Fruit fly (Drosophila melanogaster) whole organism, embryonic: Measurements from ENCODE around the gene Vha36-3.

Experiments used
- Bgb ChIP-seq: fragments of 200-800 bp; sonication (Bioruptor generic); IDR thresholded peaks from 2 replicates; pipeline ENCODE4 v1.3.6; 2022; ENCODE audit warnings: missing biosample characterization, missing genetic modification characterization; ENCODE audit not compliant: partially characterized antibody
- CG10462 ChIP-seq: fragments of 200-800 bp; sonication (Bioruptor generic); optimal IDR thresholded peaks from 2 replicates; lab custom pipeline; 2016; ENCODE audit warnings: missing biosample characterization, missing genetic modification characterization
- CG11560 ChIP-seq: fragments of 200-800 bp; sonication (Bioruptor generic); IDR thresholded peaks from 3 replicates; pipeline ENCODE4 v1.3.6; 2022; ENCODE audit warnings: missing biosample characterization, missing genetic modification characterization
- CG13894 ChIP-seq: fragments of 200-800 bp; sonication (Bioruptor generic); optimal IDR thresholded peaks from 3 replicates; lab custom pipeline; 2018; ENCODE audit warnings: missing biosample characterization, mild to moderate bottlenecking, missing genetic modification characterization, moderate library complexity
- CG14710 ChIP-seq: fragments of 200-800 bp; sonication (Bioruptor generic); optimal IDR thresholded peaks from 3 replicates; lab custom pipeline; 2019; ENCODE audit warnings: missing biosample characterization, mild to moderate bottlenecking, missing genetic modification characterization, moderate library complexity
- CG15514 ChIP-seq: fragments of 200-800 bp; sonication (Bioruptor generic); optimal IDR thresholded peaks from 3 replicates; lab custom pipeline; 2017; ENCODE audit warnings: missing biosample characterization, missing genetic modification characterization, mild to moderate bottlenecking, moderate library complexity, missing genetic modification reagents
- CG17612 ChIP-seq: fragments of 200-800 bp; sonication (Bioruptor generic); IDR thresholded peaks from 2 replicates; pipeline ENCODE4 v1.3.6; 2022; ENCODE audit warnings: missing biosample characterization, missing genetic modification characterization
- CG1792 ChIP-seq: fragments of 200-800 bp; sonication (Bioruptor generic); optimal IDR thresholded peaks from 2 replicates; lab custom pipeline; 2016; ENCODE audit warnings: missing biosample characterization, missing genetic modification characterization
- CG34376 ChIP-seq: fragments of 200-800 bp; sonication (Bioruptor generic); optimal IDR thresholded peaks from 2 replicates; lab custom pipeline; 2018; ENCODE audit warnings: missing biosample characterization, mild to moderate bottlenecking, missing genetic modification characterization
- CG6254 ChIP-seq: fragments of 200-800 bp; sonication (Bioruptor generic); optimal IDR thresholded peaks from 3 replicates; lab custom pipeline; 2017; ENCODE audit warnings: mild to moderate bottlenecking, missing biosample characterization, missing genetic modification reagents, missing genetic modification characterization
- CG6683 ChIP-seq: fragments of 200-800 bp; sonication (Bioruptor generic); optimal IDR thresholded peaks from 2 replicates; lab custom pipeline; 2017; ENCODE audit warnings: missing biosample characterization, mild to moderate bottlenecking, missing genetic modification characterization, missing genetic modification reagents
- CG7357 ChIP-seq: fragments of 200-800 bp; sonication (Bioruptor generic); IDR thresholded peaks from 3 replicates; pipeline ENCODE4 v1.3.6; 2022; ENCODE audit warnings: missing biosample characterization, missing genetic modification characterization
- CG7928 ChIP-seq: fragments of 200-800 bp; sonication (Bioruptor generic); optimal IDR thresholded peaks from 2 replicates; lab custom pipeline; 2017; ENCODE audit warnings: missing biosample characterization, mild to moderate bottlenecking, missing genetic modification characterization
- Deaf1 ChIP-seq: fragments of 200-800 bp; optimal IDR thresholded peaks from 3 replicates; lab custom pipeline; 2019; ENCODE audit warnings: missing biosample characterization, mild to moderate bottlenecking, missing genetic modification characterization, moderate library complexity
- E2f1 ChIP-seq: fragments of 200-800 bp; sonication (Bioruptor generic); IDR thresholded peaks from 2 replicates; pipeline ENCODE4 v1.3.6; 2022; ENCODE audit warnings: missing biosample characterization, missing genetic modification characterization
- H15 ChIP-seq: fragments of 200-800 bp; sonication (Bioruptor generic); IDR thresholded peaks from 3 replicates; pipeline ENCODE4 v1.3.6; 2022; ENCODE audit warnings: missing biosample characterization, missing genetic modification characterization
- Hr3 ChIP-seq: fragments of 200-800 bp; sonication (Bioruptor generic); optimal IDR thresholded peaks from 3 replicates; lab custom pipeline; 2016; ENCODE audit warnings: missing biosample characterization, missing genetic modification characterization
- Hsf ChIP-seq: fragments of 200-800 bp; sonication (Bioruptor generic); optimal IDR thresholded peaks from 3 replicates; lab custom pipeline; 2016; ENCODE audit warnings: missing biosample characterization, missing genetic modification characterization
- Lpt ChIP-seq: fragments of >200 bp; optimal IDR thresholded peaks from 2 replicates; lab custom pipeline; 2018; ENCODE audit warnings: missing biosample characterization, missing genetic modification characterization
- Opbp ChIP-seq: fragments of 200-800 bp; sonication (Bioruptor generic); IDR thresholded peaks from 3 replicates; pipeline ENCODE4 v1.3.6; 2022; ENCODE audit warnings: missing biosample characterization, missing genetic modification characterization; ENCODE audit not compliant: partially characterized antibody
- PHDP ChIP-seq: fragments of 200-800 bp; sonication (Bioruptor generic); optimal IDR thresholded peaks from 3 replicates; lab custom pipeline; 2018; ENCODE audit warnings: missing biosample characterization, mild to moderate bottlenecking, missing genetic modification characterization, moderate library complexity
- Pdp1 ChIP-seq, 2 experiments: fragments of 200-800 bp; sonication (Bioruptor generic); optimal IDR thresholded peaks; 3 replicates each; lab custom pipeline; 2016; ENCODE audit warnings: missing biosample characterization in 2 of 2, missing genetic modification characterization in 2 of 2, mild to moderate bottlenecking in 1 of 2, moderate library complexity in 1 of 2
- Usf ChIP-seq: fragments of 200-800 bp; sonication (Bioruptor generic); optimal IDR thresholded peaks from 2 replicates; lab custom pipeline; 2017; ENCODE audit warnings: missing genotype, missing biosample characterization, missing genetic modification characterization
- amos ChIP-seq: fragments of 200-800 bp; sonication (Bioruptor generic); IDR thresholded peaks from 2 replicates; pipeline ENCODE4 v1.3.6; 2022; ENCODE audit warnings: missing biosample characterization, missing genetic modification characterization; ENCODE audit not compliant: partially characterized antibody
- ase ChIP-seq: fragments of 200-800 bp; sonication (Bioruptor generic); IDR thresholded peaks from 3 replicates; pipeline ENCODE4 v1.3.6; 2022; ENCODE audit warnings: missing biosample characterization, missing genetic modification characterization
- bsh ChIP-seq, 2 experiments: fragments of 200-800 bp; sonication (Bioruptor generic); optimal IDR thresholded peaks; 2 replicates each; lab custom pipeline; 2017 to 2018; ENCODE audit warnings: mild to moderate bottlenecking in 2 of 2, missing biosample characterization in 2 of 2, missing genetic modification characterization in 2 of 2, moderate library complexity in 1 of 2
- btn ChIP-seq: fragments of 200-800 bp; sonication (Bioruptor generic); optimal IDR thresholded peaks from 2 replicates; lab custom pipeline; 2016; ENCODE audit warnings: missing biosample characterization, missing genetic modification characterization
- cato ChIP-seq: fragments of 200-800 bp; sonication (Bioruptor generic); optimal IDR thresholded peaks from 2 replicates; lab custom pipeline; 2016; ENCODE audit warnings: missing biosample characterization, missing genetic modification characterization, borderline replicate concordance
- ci ChIP-seq: fragments of 200-800 bp; sonication (Bioruptor generic); IDR thresholded peaks from 3 replicates; pipeline ENCODE4 v1.3.6; 2022; ENCODE audit warnings: missing biosample characterization, missing genetic modification characterization
- dm ChIP-seq: fragments of 200-800 bp; sonication (Bioruptor generic); optimal IDR thresholded peaks from 3 replicates; lab custom pipeline; 2016; ENCODE audit warnings: missing biosample characterization, missing genetic modification characterization
- dmrt99B ChIP-seq: fragments of 200-800 bp; sonication (Bioruptor generic); optimal IDR thresholded peaks from 2 replicates; lab custom pipeline; 2018; ENCODE audit warnings: missing biosample characterization, mild to moderate bottlenecking, missing genetic modification characterization, moderate library complexity
- dysf ChIP-seq: fragments of 200-800 bp; sonication (Bioruptor generic); IDR thresholded peaks from 3 replicates; pipeline ENCODE4 v1.3.6; 2022; ENCODE audit warnings: missing biosample characterization, missing genetic modification characterization
- gcm2 ChIP-seq: fragments of 200-800 bp; sonication (Bioruptor generic); optimal IDR thresholded peaks from 2 replicates; lab custom pipeline; 2016; ENCODE audit warnings: missing biosample characterization, missing genetic modification characterization
- grn ChIP-seq: fragments of 200-800 bp; sonication (Bioruptor generic); optimal IDR thresholded peaks from 3 replicates; lab custom pipeline; 2017; ENCODE audit warnings: missing biosample characterization, missing genetic modification characterization
- gro ChIP-seq: fragments of 200-800 bp; sonication (Bioruptor generic); optimal IDR thresholded peaks from 2 replicates; lab custom pipeline; 2016; ENCODE audit warnings: missing biosample characterization, missing genetic modification characterization
- gsb-n ChIP-seq: fragments of 200-800 bp; sonication (Bioruptor generic); optimal IDR thresholded peaks from 3 replicates; lab custom pipeline; 2018; ENCODE audit warnings: missing biosample characterization, mild to moderate bottlenecking, missing genetic modification characterization
- h ChIP-seq: fragments of >200 bp; optimal IDR thresholded peaks from 2 replicates; lab custom pipeline; 2017
- her ChIP-seq: fragments of 200-800 bp; sonication (Bioruptor generic); optimal IDR thresholded peaks from 2 replicates; lab custom pipeline; 2016; ENCODE audit warnings: missing biosample characterization, missing genetic modification characterization
- jing ChIP-seq: fragments of 200-800 bp; sonication (Bioruptor generic); optimal IDR thresholded peaks from 2 replicates; lab custom pipeline; 2018; ENCODE audit warnings: missing biosample characterization, mild to moderate bottlenecking, missing genetic modification characterization
- klu ChIP-seq: fragments of 200-800 bp; sonication (Bioruptor generic); IDR thresholded peaks from 2 replicates; pipeline ENCODE4 v1.3.6; 2022; ENCODE audit warnings: missing biosample characterization, missing genetic modification characterization
- nerfin-1 ChIP-seq: fragments of 200-800 bp; sonication (Bioruptor generic); optimal IDR thresholded peaks from 3 replicates; lab custom pipeline; 2019; ENCODE audit warnings: missing biosample characterization, mild to moderate bottlenecking, missing genetic modification characterization, moderate library complexity
- nerfin-2 ChIP-seq: fragments of 200-800 bp; sonication (Bioruptor generic); IDR thresholded peaks from 2 replicates; pipeline ENCODE4 v1.3.6; 2022; ENCODE audit warnings: missing biosample characterization, missing genetic modification characterization; ENCODE audit not compliant: partially characterized antibody
- oc ChIP-seq: fragments of 200-800 bp; sonication (Bioruptor generic); optimal IDR thresholded peaks from 2 replicates; lab custom pipeline; 2018; ENCODE audit warnings: missing biosample characterization, mild to moderate bottlenecking, missing genetic modification characterization, moderate library complexity
- peb ChIP-seq: fragments of 200-800 bp; sonication (Bioruptor generic); IDR thresholded peaks from 2 replicates; pipeline ENCODE4 v1.3.6; 2022; ENCODE audit warnings: missing biosample characterization, missing genetic modification characterization
- seq ChIP-seq: fragments of 200-800 bp; sonication (Bioruptor generic); IDR thresholded peaks from 2 replicates; pipeline ENCODE4 v1.3.6; 2022; ENCODE audit warnings: missing biosample characterization, missing genetic modification characterization
- sima ChIP-seq: fragments of 200-800 bp; sonication (Bioruptor generic); optimal IDR thresholded peaks from 2 replicates; lab custom pipeline; 2016; ENCODE audit warnings: missing biosample characterization, missing genetic modification characterization
- stc ChIP-seq: fragments of 200-800 bp; sonication (Bioruptor generic); IDR thresholded peaks from 2 replicates; pipeline ENCODE4 v1.3.6; 2022; ENCODE audit warnings: missing biosample characterization, missing genetic modification characterization
- tgo ChIP-seq: fragments of 200-800 bp; sonication (Bioruptor generic); IDR thresholded peaks from 3 replicates; pipeline ENCODE4 v1.3.6; 2022; ENCODE audit warnings: missing biosample characterization, missing genetic modification characterization
- tx ChIP-seq: fragments of 200-800 bp; sonication (Bioruptor generic); optimal IDR thresholded peaks from 2 replicates; lab custom pipeline; 2016; ENCODE audit warnings: missing biosample characterization, missing genetic modification characterization
- unpg ChIP-seq: fragments of 200-800 bp; sonication (Bioruptor generic); optimal IDR thresholded peaks from 3 replicates; lab custom pipeline; 2018; ENCODE audit warnings: missing biosample characterization, mild to moderate bottlenecking, missing genetic modification characterization, moderate library complexity
- vfl ChIP-seq: fragments of 200-800 bp; sonication (Bioruptor generic); optimal IDR thresholded peaks from 2 replicates; lab custom pipeline; 2016; ENCODE audit warnings: missing biosample characterization, missing genetic modification characterization
- vvl ChIP-seq: fragments of 200-800 bp; sonication (Bioruptor generic); IDR thresholded peaks from 2 replicates; pipeline ENCODE4 v1.3.6; 2022; ENCODE audit warnings: missing biosample characterization, missing genetic modification characterization

The Vha36-3 gene

DNA sequence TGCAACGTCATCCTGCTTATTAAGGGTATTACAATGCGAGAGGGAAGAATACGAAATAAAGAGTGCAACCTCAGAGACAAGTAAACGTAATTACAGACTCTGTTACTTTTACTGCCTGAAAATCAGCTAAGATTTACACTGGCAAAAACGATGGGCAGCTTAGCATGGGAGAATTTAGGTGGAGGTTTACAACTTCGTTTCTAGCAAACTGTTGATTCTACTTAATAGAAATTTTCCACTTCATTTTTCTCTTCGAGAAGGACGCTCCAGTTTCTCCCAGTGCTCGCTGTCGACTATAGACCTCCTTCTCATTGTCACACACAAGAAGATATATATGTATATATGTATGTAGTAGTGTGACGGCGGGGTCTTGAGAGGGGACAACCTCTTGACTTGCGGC is 44.2 kb downstream of the Vha36-3 start (continued):
- TF ChIP-seq dysf (GFP tag; lab: Robert Waterston, UW) (peak; percentile 69), gcm2 (GFP tag; lab: Kevin White, UChicago) (no peak), Deaf1 (tag; lab: Kevin White, UChicago) (no peak), CG17612 (GFP tag; lab: Robert Waterston, UW) (no peak), grn (no peak), Pdp1 (GFP tag; optimal IDR thresholded peaks at IDR 0.05; lab: Kevin White, UChicago) (peak; percentile 1 to 2), oc (tag; lab: Kevin White, UChicago) (peak; percentile 3), tgo (GFP tag; lab: Robert Waterston, UW) (peak; percentile 60), klu (GFP tag; lab: Robert Waterston, UW) (no peak), gsb-n (tag; lab: Kevin White, UChicago) (no peak), dm (GFP tag; lab: Kevin White, UChicago) (no peak), cato (GFP tag; lab: Kevin White, UChicago) (no peak), CG7357 (GFP tag; lab: Robert Waterston, UW) (no peak), h (lab: Kevin White, UChicago) (no peak), Usf (no peak), PHDP (peak; percentile 1), her (GFP tag; lab: Kevin White, UChicago) (no peak), CG15514 (GFP tag; lab: Kevin White, UChicago) (no peak), CG11560 (tag; lab: Robert Waterston, UW) (no peak), CG34376 (GFP tag; lab: Kevin White, UChicago) (no peak), CG6254 (GFP tag; lab: Kevin White, UChicago) (no peak), sima (GFP tag; lab: Kevin White, UChicago) (no peak), tx (GFP tag; lab: Kevin White, UChicago) (peak; percentile 11), Opbp (GFP tag; lab: Robert Waterston, UW) (no peak), CG1792 (GFP tag; lab: Kevin White, UChicago) (no peak), Hr3 (peak; percentile 39), stc (GFP tag; lab: Robert Waterston, UW) (0 out of 2 replicates have a peak, but pooled peaks have one; percentile 23), amos (no peak), bsh (GFP tag; optimal IDR thresholded peaks at IDR 0.05; lab: Kevin White, UChicago) (peak; percentile 52 to 63), CG14710 (tag; lab: Kevin White, UChicago) (peak; percentile 3), peb (GFP tag; lab: Robert Waterston, UW) (no peak), H15 (GFP tag; lab: Robert Waterston, UW) (no peak), Lpt (GFP tag; lab: Kevin White, UChicago) (no peak), vfl (GFP tag; lab: Kevin White, UChicago) (no peak), E2f1 (GFP tag; lab: Robert Waterston, UW) (peak; percentile 21; the same call in 1 of the 2 replicates), CG7928 (GFP tag; lab: Kevin White, UChicago) (no peak), Bgb (GFP tag; lab: Robert Waterston, UW) (no peak), CG6683 (GFP tag; lab: Kevin White, UChicago) (no peak), jing (GFP tag; lab: Kevin White, UChicago) (no peak), gro (GFP tag; lab: Kevin White, UChicago) (no peak), ci (peak; percentile 66), nerfin-2 (GFP tag; lab: Robert Waterston, UW) (no peak), unpg (peak; percentile 52), btn (GFP tag; lab: Kevin White, UChicago) (no peak), Hsf (peak; percentile 24), CG13894 (no peak), seq (no peak), ase (GFP tag; lab: Robert Waterston, UW) (0 out of 3 replicates have a peak, but pooled peaks have one; percentile 22), CG10462 (GFP tag; lab: Kevin White, UChicago) (no peak), dmrt99B (peak; percentile 60), nerfin-1 (tag; lab: Kevin White, UChicago) (no peak), vvl (GFP tag; lab: Robert Waterston, UW) (peak; percentile 63)
